Fruit fly (Drosophila melanogaster) whole organism, pupa: ENCODE measurements around the gene CG9184.

ENCODE experiments used
- CG10348 ChIP-seq: fragments of 200-800 bp; sonication (Bioruptor generic); IDR thresholded peaks from 2 replicates; pipeline ENCODE4 v1.3.6; 2022; ENCODE audit warnings: missing biosample characterization, missing genetic modification characterization
- CG12605 ChIP-seq: fragments of 200-800 bp; sonication (Bioruptor generic); IDR thresholded peaks from 2 replicates; pipeline ENCODE4 v1.3.6; 2022; ENCODE audit warnings: missing biosample characterization, missing genetic modification characterization
- CG13204 ChIP-seq: fragments of 200-800 bp; sonication (Bioruptor generic); optimal IDR thresholded peaks from 2 replicates; lab custom pipeline; 2018; ENCODE audit warnings: missing biosample characterization, mild to moderate bottlenecking, missing genetic modification characterization, moderate library complexity
- CG14655 ChIP-seq: fragments of 200-800 bp; sonication (Bioruptor generic); optimal IDR thresholded peaks from 3 replicates; lab custom pipeline; 2017; ENCODE audit warnings: mild to moderate bottlenecking, missing biosample characterization, missing genetic modification reagents, missing genetic modification characterization
- CG15710 ChIP-seq: fragments of 200-800 bp; sonication (Bioruptor generic); optimal IDR thresholded peaks from 2 replicates; lab custom pipeline; 2018; ENCODE audit warnings: missing biosample characterization, mild to moderate bottlenecking, missing genetic modification characterization, moderate library complexity
- CG17806 ChIP-seq: fragments of 200-800 bp; sonication (Bioruptor generic); optimal IDR thresholded peaks from 2 replicates; lab custom pipeline; 2018; ENCODE audit warnings: missing biosample characterization, mild to moderate bottlenecking, missing genetic modification characterization, moderate library complexity
- CG32121 ChIP-seq: fragments of 200-800 bp; sonication (Bioruptor generic); IDR thresholded peaks from 2 replicates; pipeline ENCODE4 v1.3.6; 2022; ENCODE audit warnings: missing biosample characterization, missing genetic modification characterization
- CG34367 ChIP-seq: fragments of 200-800 bp; sonication (Bioruptor generic); optimal IDR thresholded peaks from 2 replicates; lab custom pipeline; 2018; ENCODE audit warnings: missing biosample characterization, mild to moderate bottlenecking, missing genetic modification characterization
- CG4496 ChIP-seq: fragments of 200-800 bp; sonication (Bioruptor generic); IDR thresholded peaks from 3 replicates; pipeline ENCODE4 v1.3.6; 2022; ENCODE audit warnings: missing biosample characterization, missing genetic modification characterization
- CG8159 ChIP-seq: fragments of 200-800 bp; sonication (Bioruptor generic); optimal IDR thresholded peaks from 3 replicates; lab custom pipeline; 2018; ENCODE audit warnings: missing biosample characterization, mild to moderate bottlenecking, missing genetic modification characterization, moderate library complexity
- CG8301 ChIP-seq: fragments of 200-800 bp; sonication (Bioruptor generic); optimal IDR thresholded peaks from 2 replicates; lab custom pipeline; 2018; ENCODE audit warnings: missing biosample characterization, mild to moderate bottlenecking, missing genetic modification characterization
- CG9948 ChIP-seq: fragments of 200-800 bp; sonication (Bioruptor generic); optimal IDR thresholded peaks from 2 replicates; lab custom pipeline; 2018; ENCODE audit warnings: missing biosample characterization, mild to moderate bottlenecking, missing genetic modification characterization, moderate library complexity
- D1 ChIP-seq: fragments of 200-800 bp; sonication (Bioruptor generic); optimal IDR thresholded peaks from 2 replicates; lab custom pipeline; 2018; ENCODE audit warnings: missing biosample characterization, mild to moderate bottlenecking, missing genetic modification characterization, moderate library complexity
- EcR ChIP-seq: fragments of 200-800 bp; sonication (Bioruptor generic); optimal IDR thresholded peaks from 3 replicates; lab custom pipeline; 2019; ENCODE audit warnings: missing biosample characterization, missing genetic modification characterization, mild to moderate bottlenecking, moderate library complexity, missing genetic modification reagents
- Ets98B ChIP-seq: fragments of 200-800 bp; sonication (Bioruptor generic); IDR thresholded peaks from 2 replicates; pipeline ENCODE4 v1.3.6; 2022; ENCODE audit warnings: missing biosample characterization, missing genetic modification characterization
- Pif1A ChIP-seq: fragments of 200-800 bp; sonication (Bioruptor generic); optimal IDR thresholded peaks from 3 replicates; lab custom pipeline; 2016; ENCODE audit warnings: missing biosample characterization, missing genetic modification characterization
- Pif1B ChIP-seq: fragments of 200-800 bp; sonication (Bioruptor generic); optimal IDR thresholded peaks from 3 replicates; lab custom pipeline; 2016; ENCODE audit warnings: missing biosample characterization, missing genetic modification characterization
- Snoo ChIP-seq: fragments of 200-800 bp; sonication (Bioruptor generic); optimal IDR thresholded peaks from 3 replicates; lab custom pipeline; 2017; ENCODE audit warnings: missing biosample characterization, mild to moderate bottlenecking, missing genetic modification characterization, inconsistent platforms
- fd96Ca ChIP-seq: fragments of 200-800 bp; sonication (Bioruptor generic); IDR thresholded peaks from 3 replicates; pipeline ENCODE4 v1.3.6; 2022; ENCODE audit warnings: missing biosample characterization, missing genetic modification characterization
- gl ChIP-seq: fragments of 200-800 bp; sonication (Bioruptor generic); optimal IDR thresholded peaks from 2 replicates; lab custom pipeline; 2018; ENCODE audit warnings: missing biosample characterization, mild to moderate bottlenecking, missing genetic modification characterization
- rn ChIP-seq: fragments of 200-800 bp; sonication (Bioruptor generic); IDR thresholded peaks from 2 replicates; pipeline ENCODE4 v1.3.6; 2022; ENCODE audit warnings: missing biosample characterization, missing genetic modification characterization

Gene CG9184

dm6 chr3L:1342133-1342580 lies 19.6 kb upstream of the CG9184 start, which contains the start of gene indra:
TSS of gene indra (minus strand) at chr3L:1342403.
- TF ChIP-seq Ets98B (peak; percentile 38; the same call in 1 of the 2 replicates), rn (GFP tag; lab: Robert Waterston, UW) (peak; percentile 32; the same call in 1 of the 2 replicates), gl (tag; lab: Kevin White, UChicago) (no peak), CG15710 (tag; lab: Kevin White, UChicago) (peak; percentile 54), CG12605 (GFP tag; lab: Robert Waterston, UW) (0 out of 2 replicates have a peak, but pooled peaks have one; percentile 14), CG4496 (peak; percentile 41; the same call in 1 of the 3 replicates), EcR (GFP tag; lab: Kevin White, UChicago) (no peak), CG32121 (GFP tag; lab: Robert Waterston, UW) (0 out of 2 replicates have a peak, but pooled peaks have one; percentile 32), CG17806 (peak; percentile 29), Pif1A (GFP tag; lab: Kevin White, UChicago) (no peak), CG34367 (tag; lab: Kevin White, UChicago) (no peak), CG8159 (no peak)

- TF ChIP-seq CG13204 (GFP tag; lab: Kevin White, UChicago) (no peak), CG12605 (GFP tag; lab: Robert Waterston, UW) (no peak), CG8301 (tag; lab: Kevin White, UChicago) (no peak), D1 (tag; lab: Kevin White, UChicago) (no peak), CG17806 (no peak), EcR (GFP tag; lab: Kevin White, UChicago) (no peak), CG15710 (tag; lab: Kevin White, UChicago) (no peak), CG10348 (GFP tag; lab: Robert Waterston, UW) (no peak), Ets98B (no peak), CG4496 (no peak), fd96Ca (GFP tag; lab: Robert Waterston, UW) (no peak), Pif1B (no peak), rn (GFP tag; lab: Robert Waterston, UW) (no peak), CG34367 (tag; lab: Kevin White, UChicago) (no peak)
Measured at dm6 chr3L:1335989-1336961, 13.7 kb upstream of the CG9184 start.

- peak; percentile 35 for TF ChIP-seq CG9948 (tag; lab: Kevin White, UChicago)
- TF ChIP-seq Snoo (tag; lab: Kevin White, UChicago): no peak
- peak; percentile 67 for TF ChIP-seq CG12605 (GFP tag; lab: Robert Waterston, UW)
- TF ChIP-seq D1 (tag; lab: Kevin White, UChicago): no peak
- peak; percentile 91 for TF ChIP-seq Ets98B
- TF ChIP-seq CG4496: peak; percentile 85
- peak; percentile 40 for TF ChIP-seq CG8301 (tag; lab: Kevin White, UChicago)
- TF ChIP-seq rn (GFP tag; lab: Robert Waterston, UW): peak; percentile 63; the same call in 1 of the 2 replicates
- peak; percentile 82 for TF ChIP-seq CG32121 (GFP tag; lab: Robert Waterston, UW)
- no peak for TF ChIP-seq EcR (GFP tag; lab: Kevin White, UChicago)
- no peak for TF ChIP-seq CG8159
- no peak for TF ChIP-seq CG14655 (GFP tag; lab: Kevin White, UChicago)
- peak; percentile 89 for TF ChIP-seq fd96Ca (GFP tag; lab: Robert Waterston, UW)
- TF ChIP-seq CG34367 (tag; lab: Kevin White, UChicago): no peak
- TF ChIP-seq CG13204 (GFP tag; lab: Kevin White, UChicago): no peak
- no peak for TF ChIP-seq CG15710 (tag; lab: Kevin White, UChicago)
- TF ChIP-seq Pif1B: peak; percentile 57
- no peak for TF ChIP-seq gl (tag; lab: Kevin White, UChicago)
- peak; percentile 72 for TF ChIP-seq Pif1A (GFP tag; lab: Kevin White, UChicago)
- TF ChIP-seq CG10348 (GFP tag; lab: Robert Waterston, UW): no peak
- peak; percentile 9 for TF ChIP-seq CG17806
Measured at dm6 chr3L:1335428-1335764, 12.8 kb upstream of the CG9184 start.

dm6 chr3L:1334571-1335427 lies 12.2 kb upstream of the CG9184 start, which contains the start of the genes Hmbs and CG2211:
TSS of gene Hmbs (plus strand) at chr3L:1334889.
TSS of gene CG2211 (minus strand) at chr3L:1335359.
- TF ChIP-seq D1 (tag; lab: Kevin White, UChicago) (no peak), Ets98B (peak; percentile 77), CG10348 (GFP tag; lab: Robert Waterston, UW) (peak; percentile 38; the same call in 1 of the 2 replicates), Snoo (tag; lab: Kevin White, UChicago) (peak; percentile 73), CG15710 (tag; lab: Kevin White, UChicago) (peak; percentile 74), EcR (GFP tag; lab: Kevin White, UChicago) (peak; percentile 53), CG8159 (no peak), CG14655 (GFP tag; lab: Kevin White, UChicago) (no peak), CG13204 (GFP tag; lab: Kevin White, UChicago) (no peak), CG34367 (tag; lab: Kevin White, UChicago) (peak; percentile 40), gl (tag; lab: Kevin White, UChicago) (peak; percentile 24), Pif1A (GFP tag; lab: Kevin White, UChicago) (no peak), Pif1B (no peak), CG4496 (peak; percentile 85), fd96Ca (GFP tag; lab: Robert Waterston, UW) (peak; percentile 77), CG12605 (GFP tag; lab: Robert Waterston, UW) (no peak), rn (GFP tag; lab: Robert Waterston, UW) (0 out of 2 replicates have a peak, but pooled peaks have one; percentile 9), CG8301 (tag; lab: Kevin White, UChicago) (no peak), CG32121 (GFP tag; lab: Robert Waterston, UW) (peak; percentile 60), CG9948 (tag; lab: Kevin White, UChicago) (peak; percentile 64), CG17806 (peak; percentile 77)
